Fruit fly (Drosophila melanogaster): Measurements from ENCODE around the gene Rpt3R.

Gene Rpt3R

DNA sequence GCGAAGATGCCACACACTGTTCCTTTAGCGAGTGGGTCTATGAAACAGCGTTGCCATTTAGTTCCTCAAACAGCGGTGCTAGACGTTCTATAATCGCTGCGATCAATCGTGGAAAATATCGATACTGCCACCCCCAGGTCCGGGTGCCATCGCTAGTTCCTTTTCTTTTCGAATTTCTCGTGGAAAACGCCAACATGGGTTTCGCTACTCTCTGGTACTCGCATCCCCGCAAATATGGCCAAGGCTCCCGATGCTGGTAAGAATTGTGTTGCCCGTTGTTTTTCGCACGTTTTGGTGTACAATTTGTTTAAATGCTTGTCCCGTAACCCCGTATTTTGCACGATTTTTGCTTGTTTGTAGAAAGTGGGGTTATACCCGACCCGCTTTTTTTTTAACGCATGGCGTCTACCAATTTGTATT lies 21.6 kb upstream of the Rpt3R start, which contains the start of gene RpS29 (continued):
- TF ChIP-seq CG17186 (GFP tag; optimal IDR thresholded peaks at IDR 0.05) (peak; percentile 90), Mrtf (GFP tag; IDR thresholded peaks at IDR 0.05) (peak; percentile 71), schlank (tag; optimal IDR thresholded peaks at IDR 0.05) (peak; percentile 85), CG8290 (GFP tag; optimal IDR thresholded peaks at IDR 0.05) (peak; percentile 73), CG8290 (tag; optimal IDR thresholded peaks at IDR 0.05) (peak; percentile 31 to 95), Neu2 (GFP tag; optimal IDR thresholded peaks at IDR 0.05; ENCODE audit: borderline replicate concordance) (peak; percentile 56), Myb (GFP tag; optimal IDR thresholded peaks at IDR 0.05) (peak; percentile 94), CG9817 (tag; optimal IDR thresholded peaks at IDR 0.05) (peak; percentile 83), tin (GFP tag; optimal IDR thresholded peaks at IDR 0.05) (peak; percentile 74), CG16779 (GFP tag; IDR thresholded peaks at IDR 0.05) (peak; percentile 67), CG33213 (GFP tag; optimal IDR thresholded peaks at IDR 0.05) (peak; percentile 94), D19B (GFP tag; optimal IDR thresholded peaks at IDR 0.05) (no peak), GATAe (GFP tag; conservative IDR thresholded peaks at IDR 0.05) (no peak; the same call in 1 of the 2 replicates), kay (GFP tag; optimal IDR thresholded peaks at IDR 0.05) (peak; percentile 32), CG30431 (GFP tag; optimal IDR thresholded peaks at IDR 0.05) (peak; percentile 47), fd3F (GFP tag; optimal IDR thresholded peaks at IDR 0.05) (peak; percentile 55), Trl (optimal IDR thresholded peaks at IDR 0.05) (no peak), Trl (GFP tag; optimal IDR thresholded peaks at IDR 0.05) (peak; percentile 91), pita (GFP tag; optimal IDR thresholded peaks at IDR 0.05) (no peak), pros (GFP tag; optimal IDR thresholded peaks at IDR 0.05) (no peak), rib (GFP tag; IDR thresholded peaks at IDR 0.05) (peak; percentile 52; the same call in 1 of the 2 replicates), Hand (GFP tag; optimal IDR thresholded peaks at IDR 0.05) (peak; percentile 62), CG5953 (GFP tag; IDR thresholded peaks at IDR 0.05) (peak; percentile 60), Meics (GFP tag; optimal IDR thresholded peaks at IDR 0.05) (peak; percentile 87), CG4360 (GFP tag; IDR thresholded peaks at IDR 0.05) (no peak), nom (GFP tag; optimal IDR thresholded peaks at IDR 0.05) (peak; percentile 78), CG10543 (GFP tag; optimal IDR thresholded peaks at IDR 0.05) (peak; percentile 93), ab (GFP tag; optimal IDR thresholded peaks at IDR 0.05) (peak; percentile 57), CG11696 (GFP tag; IDR thresholded peaks at IDR 0.05) (no peak), CG11560 (tag; IDR thresholded peaks at IDR 0.05) (peak; percentile 74; the same call in 2 of the 3 replicates), CG4282 (GFP tag; optimal IDR thresholded peaks at IDR 0.05) (peak; percentile 84), pb (GFP tag; optimal IDR thresholded peaks at IDR 0.05) (peak; percentile 78), CG17612 (GFP tag; IDR thresholded peaks at IDR 0.05) (peak; percentile 31; the same call in 1 of the 2 replicates), Atf6 (GFP tag; IDR thresholded peaks at IDR 0.05) (peak; percentile 72), CrebB (tag; optimal IDR thresholded peaks at IDR 0.05) (peak; percentile 87), crc (GFP tag; optimal IDR thresholded peaks at IDR 0.05) (peak; percentile 69), ham (GFP tag; IDR thresholded peaks at IDR 0.05) (no peak), Lhr (GFP tag; optimal IDR thresholded peaks at IDR 0.05) (peak; percentile 90), CG4730 (GFP tag; IDR thresholded peaks at IDR 0.05) (peak; percentile 46; the same call in 1 of the 2 replicates), CG17802 (tag; optimal IDR thresholded peaks at IDR 0.05) (peak; percentile 53), Pdp1 (GFP tag; optimal IDR thresholded peaks at IDR 0.05) (peak; percentile 82 to 89), hb (GFP tag; IDR thresholded peaks at IDR 0.05; ENCODE audit: partially characterized antibody) (peak; percentile 89), stwl (tag; optimal IDR thresholded peaks at IDR 0.05) (peak; percentile 73), CG1602 (GFP tag; optimal IDR thresholded peaks at IDR 0.05) (peak; percentile 64), wdn (GFP tag; IDR thresholded peaks at IDR 0.05) (peak; percentile 56; the same call in 1 of the 2 replicates), shn (GFP tag; optimal IDR thresholded peaks at IDR 0.05) (peak; percentile 88), fru (optimal IDR thresholded peaks at IDR 0.05) (no peak), NC2β (GFP tag; optimal IDR thresholded peaks at IDR 0.05) (peak; percentile 96), Fer2 (tag; optimal IDR thresholded peaks at IDR 0.05) (peak; percentile 70), gce (GFP tag; IDR thresholded peaks at IDR 0.05) (peak; percentile 55; the same call in 1 of the 3 replicates), Ets97D (GFP tag; optimal IDR thresholded peaks at IDR 0.05) (peak; percentile 98), jumu (GFP tag; optimal IDR thresholded peaks at IDR 0.05) (peak; percentile 88)
